Worm (Caenorhabditis elegans): ENCODE results near the gene aat-8.

DNA sequence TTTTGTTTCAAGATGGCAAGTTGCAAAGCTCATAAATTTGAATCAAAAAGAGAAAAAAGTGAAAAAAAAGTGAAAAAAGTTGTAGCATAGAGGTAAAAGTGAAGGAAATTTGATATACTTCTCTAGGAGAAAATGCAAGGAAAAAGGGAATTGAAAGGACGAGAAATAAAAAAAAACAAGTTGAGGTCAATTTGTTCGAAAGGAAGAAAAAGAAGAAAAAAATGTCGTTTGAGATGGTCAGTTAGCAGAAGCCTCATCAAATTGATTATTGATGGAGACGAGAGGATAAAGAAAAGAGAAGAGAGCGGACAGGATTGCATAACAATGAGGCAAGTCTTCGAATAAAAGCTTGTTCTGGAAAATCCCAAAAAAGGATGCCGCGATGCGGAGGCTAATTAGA is 44.7 kb downstream of the aat-8 start:
- TF ChIP-seq ceh-82 (tag; optimal IDR thresholded peaks at IDR 0.05) (no peak), C34F6.9 (tag; optimal IDR thresholded peaks at IDR 0.05) (peak; percentile 29), ama-1 (optimal IDR thresholded peaks at IDR 0.05) (no peak), unc-62 (GFP tag; optimal IDR thresholded peaks at IDR 0.05) (no peak), skn-1 (tag; optimal IDR thresholded peaks at IDR 0.05) (no peak), R02D3.7 (tag; optimal IDR thresholded peaks at IDR 0.05) (no peak), zag-1 (tag; optimal IDR thresholded peaks at IDR 0.05) (no peak)
